Worm (Caenorhabditis elegans) whole organism, L1 larva: Measurements from ENCODE around the gene dmd-7.
A peak's percentile ranks its signal among the peaks of the same experiment; 100 is the strongest.

Experiments
- C16A3.4 ChIP-seq: fragments of 150-350 bp; optimal IDR thresholded peaks from 2 replicates; lab custom pipeline; 2014; ENCODE audit warnings: missing biosample characterization, missing genetic modification characterization
- C34B4.2 ChIP-seq: sonication (generic microtip); optimal IDR thresholded peaks from 2 replicates; lab custom pipeline; 2017; ENCODE audit warnings: mild to moderate bottlenecking, missing genetic modification characterization, missing compliant biosample characterization
- F16B12.6 ChIP-seq: fragments of 150-350 bp; optimal IDR thresholded peaks from 2 replicates; lab custom pipeline; 2014; ENCODE audit warnings: missing biosample characterization, missing genetic modification characterization
- alr-1 ChIP-seq: fragments of 200-800 bp; sonication (Bioruptor generic); optimal IDR thresholded peaks from 2 replicates; lab custom pipeline; 2018; ENCODE audit warnings: borderline replicate concordance, mild to moderate bottlenecking, missing genetic modification characterization, missing compliant biosample characterization
- ama-1 ChIP-seq: fragments of 150-350 bp; optimal IDR thresholded peaks from 2 replicates; lab custom pipeline; 2014
- blmp-1 ChIP-seq: fragments of 150-350 bp; optimal IDR thresholded peaks from 2 replicates; lab custom pipeline; 2014; ENCODE audit warnings: missing biosample characterization, missing genetic modification characterization
- ceh-8 ChIP-seq: fragments of 200-800 bp; sonication (Bioruptor generic); optimal IDR thresholded peaks from 2 replicates; lab custom pipeline; 2018; ENCODE audit warnings: mild to moderate bottlenecking, missing genetic modification characterization, moderate library complexity, missing compliant biosample characterization
- ceh-82 ChIP-seq, 3 experiments: fragments of 150-350 bp in 1 of 3; sonication (generic microtip) in 2 of 3; optimal IDR thresholded peaks; 2 replicates each; lab custom pipeline; 2014 to 2017; ENCODE audit warnings: missing biosample characterization in 3 of 3, missing genetic modification characterization in 3 of 3
- ceh-88 ChIP-seq: fragments of 200-800 bp; sonication (Bioruptor generic); IDR thresholded peaks from 2 replicates; pipeline ENCODE4 v1.3.6; 2022; ENCODE audit warnings: missing genetic modification characterization, missing compliant biosample characterization
- ceh-90 ChIP-seq: sonication (generic microtip); optimal IDR thresholded peaks from 2 replicates; lab custom pipeline; 2016; ENCODE audit warnings: missing genetic modification characterization, missing compliant biosample characterization
- ces-1 ChIP-seq: fragments of 150-350 bp; optimal IDR thresholded peaks from 2 replicates; lab custom pipeline; 2014; ENCODE audit warnings: missing biosample characterization, missing genetic modification reagents, missing genetic modification characterization
- efl-1 ChIP-seq, 4 experiments: fragments of 150-350 bp; optimal IDR thresholded peaks in 3 of 4; peaks in 1 of 4; 1 replicate in 1 of 4; 2 replicates in 3 of 4; lab custom pipeline; 2014; ENCODE audit warnings: missing biosample characterization in 2 of 4, missing genetic modification characterization in 2 of 4, missing genetic modification reagents in 2 of 4
- efl-3 ChIP-seq: fragments of 200-800 bp; sonication (Bioruptor generic); optimal IDR thresholded peaks from 2 replicates; lab custom pipeline; 2018; ENCODE audit warnings: mild to moderate bottlenecking, missing genetic modification characterization, missing compliant biosample characterization
- elt-3 ChIP-seq, 6 experiments: fragments of 150-350 bp in 1 of 6; sonication (generic microtip); optimal IDR thresholded peaks; 2 replicates each; lab custom pipeline; 2017 to 2018; ENCODE audit warnings: missing biosample characterization in 6 of 6, missing genetic modification characterization in 6 of 6, inconsistent platforms in 1 of 6
- fkh-10 ChIP-seq: sonication (generic microtip); optimal IDR thresholded peaks from 2 replicates; lab custom pipeline; 2017; ENCODE audit warnings: missing biosample characterization, missing genetic modification reagents, missing genetic modification characterization
- fkh-4 ChIP-seq: sonication (generic microtip); optimal IDR thresholded peaks from 2 replicates; lab custom pipeline; 2016; ENCODE audit warnings: missing compliant biosample characterization, missing genetic modification characterization, borderline replicate concordance
- fos-1 ChIP-seq: fragments of 150-350 bp; optimal IDR thresholded peaks from 2 replicates; lab custom pipeline; 2014; ENCODE audit warnings: missing biosample characterization, missing genetic modification characterization
- grh-1 ChIP-seq: fragments of 200-800 bp; sonication (Bioruptor generic); IDR thresholded peaks from 2 replicates; pipeline ENCODE4 v1.3.6; 2022; ENCODE audit warnings: missing genetic modification reagents, missing genetic modification characterization, missing compliant biosample characterization
- hlh-4 ChIP-seq: sonication (generic microtip); optimal IDR thresholded peaks from 2 replicates; lab custom pipeline; 2016; ENCODE audit warnings: mild to moderate bottlenecking, missing genetic modification characterization, missing compliant biosample characterization
- hpl-2 ChIP-seq: fragments of 150-350 bp; optimal IDR thresholded peaks from 2 replicates; lab custom pipeline; 2014; ENCODE audit warnings: missing biosample characterization, missing genetic modification reagents, missing genetic modification characterization
- isw-1 ChIP-seq: fragments of 200-800 bp; sonication (Bioruptor generic); IDR thresholded peaks from 2 replicates; pipeline ENCODE4 v1.3.6; 2022; ENCODE audit warnings: missing genetic modification characterization, missing compliant biosample characterization
- lin-14 ChIP-seq: fragments of 200-800 bp; sonication (Bioruptor generic); optimal IDR thresholded peaks from 2 replicates; lab custom pipeline; 2018; ENCODE audit warnings: mild to moderate bottlenecking, missing genetic modification characterization, moderate library complexity, missing compliant biosample characterization
- lin-15B ChIP-seq: fragments of 150-350 bp; sonication (generic microtip); optimal IDR thresholded peaks from 3 replicates; lab custom pipeline; 2014; ENCODE audit warnings: missing biosample characterization, missing genetic modification characterization
- lin-35 ChIP-seq, 2 experiments: fragments of 150-350 bp; optimal IDR thresholded peaks; 2 replicates each; lab custom pipeline; 2014; ENCODE audit warnings: missing biosample characterization in 2 of 2, missing genetic modification characterization in 2 of 2, missing genetic modification reagents in 2 of 2
- lin-39 ChIP-seq: fragments of 150-350 bp; optimal IDR thresholded peaks from 2 replicates; lab custom pipeline; 2014; ENCODE audit warnings: missing biosample characterization, missing genetic modification reagents, missing genetic modification characterization
- lir-3 ChIP-seq: sonication (generic microtip); optimal IDR thresholded peaks from 2 replicates; lab custom pipeline; 2016; ENCODE audit warnings: mild to moderate bottlenecking, missing genetic modification characterization, moderate library complexity, missing compliant biosample characterization; ENCODE audit not compliant: poor library complexity
- lsy-2 ChIP-seq, 2 experiments: fragments of 150-350 bp; optimal IDR thresholded peaks; 2 replicates each; lab custom pipeline; 2014; ENCODE audit warnings: missing biosample characterization in 2 of 2, missing genetic modification characterization in 2 of 2
- mdl-1 ChIP-seq, 2 experiments: fragments of 150-350 bp; optimal IDR thresholded peaks; 2 replicates each; lab custom pipeline; 2014 to 2017; ENCODE audit warnings: missing biosample characterization in 2 of 2, missing genetic modification characterization in 2 of 2, inconsistent platforms in 1 of 2
- mep-1 ChIP-seq: fragments of 150-350 bp; optimal IDR thresholded peaks from 2 replicates; lab custom pipeline; 2014; ENCODE audit warnings: missing biosample characterization, missing genetic modification characterization
- nhr-19 ChIP-seq: fragments of 200-800 bp; sonication (Bioruptor generic); conservative IDR thresholded peaks from 2 replicates; pipeline ENCODE4 v1.3.6; 2022; ENCODE audit warnings: missing genetic modification characterization, missing compliant biosample characterization
- nhr-20 ChIP-seq: sonication (generic microtip); optimal IDR thresholded peaks from 2 replicates; lab custom pipeline; 2016; ENCODE audit warnings: mild to moderate bottlenecking, missing genetic modification characterization, missing compliant biosample characterization
- nhr-47 ChIP-seq: sonication (generic microtip); optimal IDR thresholded peaks from 2 replicates; lab custom pipeline; 2016; ENCODE audit warnings: mild to moderate bottlenecking, missing genetic modification characterization, moderate library complexity, missing compliant biosample characterization
- nhr-71 ChIP-seq: sonication (generic microtip); optimal IDR thresholded peaks from 2 replicates; lab custom pipeline; 2016; ENCODE audit warnings: mild to moderate bottlenecking, missing genetic modification characterization, moderate library complexity, missing compliant biosample characterization
- nhr-76 ChIP-seq: sonication (generic microtip); optimal IDR thresholded peaks from 2 replicates; lab custom pipeline; 2017; ENCODE audit warnings: missing biosample characterization, missing genetic modification characterization
- nhr-77 ChIP-seq: fragments of 150-350 bp; optimal IDR thresholded peaks from 2 replicates; lab custom pipeline; 2014; ENCODE audit warnings: missing biosample characterization, missing genetic modification characterization
- nhr-85 ChIP-seq: sonication (generic microtip); peaks from one replicate; lab custom pipeline; 2016; ENCODE audit warnings: missing genetic modification characterization, inconsistent platforms, missing compliant biosample characterization
- nhr-90 ChIP-seq: sonication (generic microtip); optimal IDR thresholded peaks from 2 replicates; lab custom pipeline; 2016; ENCODE audit warnings: mild to moderate bottlenecking, missing genetic modification characterization, missing compliant biosample characterization; ENCODE audit not compliant: poor library complexity
- pag-3 ChIP-seq: sonication (generic microtip); optimal IDR thresholded peaks from 2 replicates; lab custom pipeline; 2017; ENCODE audit warnings: missing genetic modification characterization, mild to moderate bottlenecking, missing compliant biosample characterization, antibody characterized with exemption, borderline replicate concordance; ENCODE audit not compliant: insufficient read depth
- skn-1 ChIP-seq: fragments of 150-350 bp; optimal IDR thresholded peaks from 2 replicates; lab custom pipeline; 2014; ENCODE audit warnings: missing biosample characterization, missing genetic modification characterization
- snu-23 ChIP-seq: sonication (generic microtip); optimal IDR thresholded peaks from 2 replicates; lab custom pipeline; 2016; ENCODE audit warnings: missing genetic modification characterization, missing compliant biosample characterization
- tbx-2 ChIP-seq: sonication (generic microtip); optimal IDR thresholded peaks from 2 replicates; lab custom pipeline; 2016; ENCODE audit warnings: missing genetic modification characterization, missing compliant biosample characterization
- unc-30 ChIP-seq: sonication (generic microtip); optimal IDR thresholded peaks from 2 replicates; lab custom pipeline; 2017; ENCODE audit warnings: missing biosample characterization, missing genetic modification characterization
- unc-86 ChIP-seq: sonication (generic microtip); optimal IDR thresholded peaks from 2 replicates; lab custom pipeline; 2016; ENCODE audit warnings: missing genetic modification characterization, missing compliant biosample characterization
- vab-15 ChIP-seq: sonication (generic microtip); optimal IDR thresholded peaks from 2 replicates; lab custom pipeline; 2017; ENCODE audit warnings: missing genotype, mild to moderate bottlenecking, missing genetic modification characterization, missing compliant biosample characterization
- xbp-1 ChIP-seq: sonication (generic microtip); optimal IDR thresholded peaks from 2 replicates; lab custom pipeline; 2016; ENCODE audit warnings: missing genetic modification characterization, missing compliant biosample characterization
- zip-4 ChIP-seq: fragments of 200-800 bp; sonication (Bioruptor generic); optimal IDR thresholded peaks from 2 replicates; lab custom pipeline; 2018; ENCODE audit warnings: mild to moderate bottlenecking, missing genetic modification characterization, moderate library complexity, missing compliant biosample characterization

The dmd-7 gene

ce11 chrV:6231902-6232340 is 14.8 kb upstream of the dmd-7 start:
- TF ChIP-seq nhr-77 (peak; percentile 19), blmp-1 (tag; lab: Kevin White, UChicago) (peak; percentile 25), nhr-47 (peak; percentile 6), elt-3 (tag; optimal IDR thresholded peaks at IDR 0.05; lab: Kevin White, UChicago) (peak in 2 of 6 experiments; percentile 21 to 31), fkh-10 (GFP tag; lab: Kevin White, UChicago) (no peak), mep-1 (tag; lab: Kevin White, UChicago) (peak; percentile 39), lsy-2 (tag; optimal IDR thresholded peaks at IDR 0.05; lab: Kevin White, UChicago) (peak in 1 of 2 experiments; percentile 75), lin-35 (GFP tag; optimal IDR thresholded peaks at IDR 0.05; lab: Kevin White, UChicago) (peak in 1 of 2 experiments; percentile 65), mdl-1 (tag; optimal IDR thresholded peaks at IDR 0.05; lab: Kevin White, UChicago) (peak in 1 of 2 experiments; percentile 6), F16B12.6 (no peak), xbp-1 (tag; lab: Kevin White, UChicago) (no peak), vab-15 (tag; lab: Kevin White, UChicago) (peak; percentile 39), snu-23 (GFP tag; lab: Kevin White, UChicago) (peak; percentile 36), skn-1 (tag; lab: Kevin White, UChicago) (peak; percentile 34), lin-14 (GFP tag; lab: Kevin White, UChicago) (peak; percentile 52), nhr-90 (tag; lab: Kevin White, UChicago) (peak; percentile 34), hlh-4 (tag; lab: Kevin White, UChicago) (no peak), nhr-85 (tag; lab: Kevin White, UChicago) (peak; percentile 86), pag-3 (no peak), lir-3 (peak; percentile 11), ceh-90 (tag; lab: Kevin White, UChicago) (no peak), C16A3.4 (no peak), nhr-71 (tag; lab: Kevin White, UChicago) (peak; percentile 73), lin-39 (no peak), nhr-19 (GFP tag; lab: Robert Waterston, UW) (peak; percentile 23; the same call in 1 of the 2 replicates), C34B4.2 (tag; lab: Kevin White, UChicago) (no peak), ceh-82 (tag; optimal IDR thresholded peaks at IDR 0.05; lab: Kevin White, UChicago) (no peak), nhr-20 (tag; lab: Kevin White, UChicago) (peak; percentile 58), grh-1 (GFP tag; lab: Robert Waterston, UW) (no peak), ceh-8 (GFP tag; lab: Kevin White, UChicago) (peak; percentile 76), alr-1 (tag; lab: Kevin White, UChicago) (no peak)

ce11 chrV:6232886-6233285 is 13.8 kb upstream of the dmd-7 start:
- peak; percentile 63 for TF ChIP-seq lin-14 (GFP tag; lab: Kevin White, UChicago)
- no peak for TF ChIP-seq fos-1
- TF ChIP-seq elt-3 (tag; optimal IDR thresholded peaks at IDR 0.05; lab: Kevin White, UChicago), result peak in 1 of 6 experiments; percentile 11
- peak; percentile 72 for TF ChIP-seq nhr-85 (tag; lab: Kevin White, UChicago)
- TF ChIP-seq blmp-1 (tag; lab: Kevin White, UChicago), result peak; percentile 53
- peak in 1 of 2 experiments; percentile 4 for TF ChIP-seq lin-35 (GFP tag; optimal IDR thresholded peaks at IDR 0.05; lab: Kevin White, UChicago)
- TF ChIP-seq mdl-1 (tag; optimal IDR thresholded peaks at IDR 0.05; lab: Kevin White, UChicago), result no peak
- peak; percentile 6 for TF ChIP-seq snu-23 (GFP tag; lab: Kevin White, UChicago)
- TF ChIP-seq ces-1 (GFP tag; lab: Kevin White, UChicago), result no peak
- TF ChIP-seq nhr-71 (tag; lab: Kevin White, UChicago), result peak; percentile 38
- TF ChIP-seq efl-1 (optimal IDR thresholded peaks at IDR 0.05; lab: Kevin White, UChicago), result no peak
- peak in 1 of 2 experiments; percentile 82 for TF ChIP-seq efl-1 (GFP tag; optimal IDR thresholded peaks at IDR 0.05 in 1 of 2; lab: Kevin White, UChicago)
- peak; percentile 44 for TF ChIP-seq fkh-10 (GFP tag; lab: Kevin White, UChicago)
- TF ChIP-seq mep-1 (tag; lab: Kevin White, UChicago), result peak; percentile 52
- TF ChIP-seq unc-86 (tag; lab: Kevin White, UChicago), result peak; percentile 8
- TF ChIP-seq lsy-2 (tag; optimal IDR thresholded peaks at IDR 0.05; lab: Kevin White, UChicago), result peak; percentile 2 to 5
- 0 out of 2 replicates have a peak, but pooled peaks have one; percentile 5 for TF ChIP-seq isw-1

ce11 chrV:6233952-6234351 is 12.8 kb upstream of the dmd-7 start:
- TF ChIP-seq blmp-1 (tag; lab: Kevin White, UChicago), result peak; percentile 47
- TF ChIP-seq tbx-2 (tag; lab: Kevin White, UChicago), result no peak
- peak; percentile 72 for TF ChIP-seq nhr-85 (tag; lab: Kevin White, UChicago)
- no peak for TF ChIP-seq ama-1 (lab: Kevin White, UChicago)
- TF ChIP-seq efl-3, result no peak
- no peak for TF ChIP-seq C34B4.2 (tag; lab: Kevin White, UChicago)
- TF ChIP-seq hpl-2, result no peak
- TF ChIP-seq snu-23 (GFP tag; lab: Kevin White, UChicago), result no peak
- no peak for TF ChIP-seq skn-1 (tag; lab: Kevin White, UChicago)
- TF ChIP-seq fkh-4 (tag; lab: Kevin White, UChicago), result no peak
- TF ChIP-seq ceh-88 (GFP tag; lab: Robert Waterston, UW), result no peak
- no peak for TF ChIP-seq unc-30
- peak; percentile 3 for TF ChIP-seq lin-14 (GFP tag; lab: Kevin White, UChicago)
- no peak for TF ChIP-seq lir-3
- no peak for TF ChIP-seq lin-15B (tag; lab: Kevin White, UChicago)
- no peak for TF ChIP-seq nhr-76 (tag; lab: Kevin White, UChicago)
- TF ChIP-seq nhr-19 (GFP tag; lab: Robert Waterston, UW), result no peak
- TF ChIP-seq zip-4 (GFP tag; lab: Kevin White, UChicago), result no peak
